Fruit fly (Drosophila melanogaster) whole organism, embryonic: ENCODE data around the gene Coa8.

Source experiments
- BEAF-32 ChIP-seq: fragments of 200-800 bp; sonication (Bioruptor generic); optimal IDR thresholded peaks from 3 replicates; lab custom pipeline; 2017; ENCODE audit warnings: missing biosample characterization, missing genetic modification characterization, mild to moderate bottlenecking, moderate library complexity, missing genetic modification reagents
- CG10462 ChIP-seq: fragments of 200-800 bp; sonication (Bioruptor generic); optimal IDR thresholded peaks from 2 replicates; lab custom pipeline; 2016; ENCODE audit warnings: missing biosample characterization, missing genetic modification characterization
- CG11085 ChIP-seq: fragments of 200-800 bp; sonication (Bioruptor generic); IDR thresholded peaks from 2 replicates; pipeline ENCODE4 v1.3.6; 2022; ENCODE audit warnings: missing biosample characterization, missing genetic modification characterization
- CG11093 ChIP-seq: fragments of 200-800 bp; sonication (Bioruptor generic); IDR thresholded peaks from 3 replicates; pipeline ENCODE4 v1.3.6; 2022; ENCODE audit warnings: missing biosample characterization, missing genetic modification characterization
- CG11695 ChIP-seq: fragments of 200-800 bp; sonication (Bioruptor generic); IDR thresholded peaks from 3 replicates; pipeline ENCODE4 v1.3.6; 2022; ENCODE audit warnings: missing biosample characterization, missing genetic modification characterization
- CG12769 ChIP-seq: fragments of 200-800 bp; sonication (Bioruptor generic); optimal IDR thresholded peaks from 2 replicates; lab custom pipeline; 2019; ENCODE audit warnings: missing biosample characterization, mild to moderate bottlenecking, missing genetic modification characterization, moderate library complexity
- CG13424 ChIP-seq: fragments of 200-800 bp; sonication (Bioruptor generic); optimal IDR thresholded peaks from 2 replicates; lab custom pipeline; 2019; ENCODE audit warnings: missing biosample characterization, mild to moderate bottlenecking, missing genetic modification characterization, moderate library complexity
- CG13624 ChIP-seq: fragments of 200-800 bp; sonication (Bioruptor generic); optimal IDR thresholded peaks from 2 replicates; lab custom pipeline; 2016; ENCODE audit warnings: missing biosample characterization, missing genetic modification characterization
- CG14441 ChIP-seq: fragments of 200-800 bp; sonication (Bioruptor generic); IDR thresholded peaks from 2 replicates; pipeline ENCODE4 v1.3.6; 2022; ENCODE audit warnings: missing biosample characterization, missing genetic modification characterization
- CG16815 ChIP-seq: fragments of 200-800 bp; sonication (Bioruptor generic); optimal IDR thresholded peaks from 3 replicates; lab custom pipeline; 2017; ENCODE audit warnings: missing biosample characterization, mild to moderate bottlenecking, missing genetic modification characterization
- CG2199 ChIP-seq: fragments of 200-800 bp; sonication (Bioruptor generic); IDR thresholded peaks from 3 replicates; pipeline ENCODE4 v1.3.6; 2022; ENCODE audit warnings: missing biosample characterization, missing genetic modification characterization
- CG2678 ChIP-seq: fragments of 200-800 bp; sonication (Bioruptor generic); optimal IDR thresholded peaks from 3 replicates; lab custom pipeline; 2019; ENCODE audit warnings: missing biosample characterization, mild to moderate bottlenecking, missing genetic modification characterization, moderate library complexity
- CG32532 ChIP-seq: fragments of 200-800 bp; sonication (Bioruptor generic); IDR thresholded peaks from 2 replicates; pipeline ENCODE4 v1.3.6; 2022; ENCODE audit warnings: missing biosample characterization, missing genetic modification characterization
- CG32772 ChIP-seq: fragments of 200-800 bp; sonication (Bioruptor generic); IDR thresholded peaks from 2 replicates; pipeline ENCODE4 v1.3.6; 2022; ENCODE audit warnings: missing biosample characterization, missing genetic modification characterization
- CG3281 ChIP-seq: fragments of 200-800 bp; sonication (Bioruptor generic); optimal IDR thresholded peaks from 3 replicates; lab custom pipeline; 2017; ENCODE audit warnings: missing biosample characterization, mild to moderate bottlenecking, missing genetic modification characterization
- CG5245 ChIP-seq: fragments of 200-800 bp; sonication (Bioruptor generic); optimal IDR thresholded peaks from 3 replicates; lab custom pipeline; 2016; ENCODE audit warnings: missing biosample characterization, missing genetic modification characterization
- CG7839 ChIP-seq: fragments of 200-800 bp; sonication (Bioruptor generic); optimal IDR thresholded peaks from 3 replicates; lab custom pipeline; 2018; ENCODE audit warnings: missing biosample characterization, mild to moderate bottlenecking, missing genetic modification characterization, moderate library complexity
- CG7963 ChIP-seq: fragments of 200-800 bp; sonication (Bioruptor generic); IDR thresholded peaks from 3 replicates; pipeline ENCODE4 v1.3.6; 2022; ENCODE audit warnings: missing biosample characterization, missing genetic modification characterization; ENCODE audit not compliant: partially characterized antibody
- CG8478 ChIP-seq: fragments of >200 bp; optimal IDR thresholded peaks from 2 replicates; lab custom pipeline; 2018
- CG9932 ChIP-seq: fragments of 200-800 bp; sonication (Bioruptor generic); IDR thresholded peaks from 2 replicates; pipeline ENCODE4 v1.3.6; 2022; ENCODE audit warnings: missing biosample characterization, missing genetic modification characterization
- Fer3 ChIP-seq: fragments of 200-800 bp; sonication (Bioruptor generic); optimal IDR thresholded peaks from 2 replicates; lab custom pipeline; 2018; ENCODE audit warnings: missing biosample characterization, mild to moderate bottlenecking, missing genetic modification characterization, moderate library complexity
- GATAe ChIP-seq: fragments of 200-800 bp; sonication (Bioruptor generic); conservative IDR thresholded peaks from 2 replicates; pipeline ENCODE4 v1.3.6; 2022; ENCODE audit warnings: missing biosample characterization, missing genetic modification characterization
- HmgZ ChIP-seq: fragments of 200-800 bp; sonication (Bioruptor generic); optimal IDR thresholded peaks from 2 replicates; lab custom pipeline; 2018; ENCODE audit warnings: missing biosample characterization, mild to moderate bottlenecking, missing genetic modification characterization
- Hr3 ChIP-seq: fragments of 200-800 bp; sonication (Bioruptor generic); optimal IDR thresholded peaks from 3 replicates; lab custom pipeline; 2016; ENCODE audit warnings: missing biosample characterization, missing genetic modification characterization
- Jarid2 ChIP-seq: fragments of 200-800 bp; sonication (Bioruptor generic); optimal IDR thresholded peaks from 3 replicates; lab custom pipeline; 2017; ENCODE audit warnings: mild to moderate bottlenecking, missing biosample characterization, missing genetic modification reagents, missing genetic modification characterization
- MTF-1 ChIP-seq: fragments of 200-800 bp; sonication (Bioruptor generic); optimal IDR thresholded peaks from 2 replicates; lab custom pipeline; 2018; ENCODE audit warnings: missing biosample characterization, mild to moderate bottlenecking, missing genetic modification characterization, borderline replicate concordance
- NK7.1 ChIP-seq: fragments of 200-800 bp; sonication (Bioruptor generic); optimal IDR thresholded peaks from 3 replicates; lab custom pipeline; 2016; ENCODE audit warnings: missing biosample characterization, missing genetic modification characterization
- Scr ChIP-seq: fragments of 200-800 bp; sonication (Bioruptor generic); IDR thresholded peaks from 2 replicates; pipeline ENCODE4 v1.3.6; 2022; ENCODE audit warnings: missing biosample characterization, missing genetic modification characterization; ENCODE audit not compliant: partially characterized antibody
- Xrp1 ChIP-seq: fragments of 200-800 bp; sonication (Bioruptor generic); IDR thresholded peaks from 2 replicates; pipeline ENCODE4 v1.3.6; 2022; ENCODE audit warnings: missing biosample characterization, missing genetic modification characterization
- bcd ChIP-seq: fragments of 200-800 bp; sonication (Bioruptor generic); optimal IDR thresholded peaks from 2 replicates; lab custom pipeline; 2017; ENCODE audit warnings: missing biosample characterization, mild to moderate bottlenecking, missing genetic modification characterization
- bowl ChIP-seq: fragments of 200-800 bp; sonication (Bioruptor generic); IDR thresholded peaks from 2 replicates; pipeline ENCODE4 v1.3.6; 2022; ENCODE audit warnings: missing biosample characterization, missing genetic modification characterization
- chif ChIP-seq, 2 experiments: fragments of 200-800 bp; sonication (Bioruptor generic); optimal IDR thresholded peaks; 3 replicates each; lab custom pipeline; 2016; ENCODE audit warnings: missing biosample characterization in 2 of 2, missing genetic modification characterization in 2 of 2
- chinmo ChIP-seq: fragments of 200-800 bp; sonication (Bioruptor generic); IDR thresholded peaks from 4 replicates; pipeline ENCODE4 v1.3.6; 2022; ENCODE audit warnings: missing biosample characterization, missing genetic modification characterization; ENCODE audit not compliant: partially characterized antibody
- dysf ChIP-seq: fragments of 200-800 bp; sonication (Bioruptor generic); IDR thresholded peaks from 3 replicates; pipeline ENCODE4 v1.3.6; 2022; ENCODE audit warnings: missing biosample characterization, missing genetic modification characterization
- en ChIP-seq: fragments of 200-800 bp; sonication (Bioruptor generic); optimal IDR thresholded peaks from 2 replicates; lab custom pipeline; 2016; ENCODE audit warnings: missing biosample characterization, missing genetic modification characterization
- gcm ChIP-seq: fragments of 200-800 bp; sonication (Bioruptor generic); optimal IDR thresholded peaks from 2 replicates; lab custom pipeline; 2019; ENCODE audit warnings: missing biosample characterization, mild to moderate bottlenecking, missing genetic modification characterization, moderate library complexity
- gsb ChIP-seq: fragments of 200-800 bp; sonication (Bioruptor generic); IDR thresholded peaks from 2 replicates; pipeline ENCODE4 v1.3.6; 2022; ENCODE audit warnings: missing biosample characterization, missing genetic modification characterization
- ken ChIP-seq: fragments of 200-800 bp; sonication (Bioruptor generic); IDR thresholded peaks from 3 replicates; pipeline ENCODE4 v1.3.6; 2022; ENCODE audit warnings: missing biosample characterization, missing genetic modification characterization
- lmd ChIP-seq: fragments of 200-800 bp; sonication (Bioruptor generic); IDR thresholded peaks from 2 replicates; pipeline ENCODE4 v1.3.6; 2022; ENCODE audit warnings: missing biosample characterization, missing genetic modification characterization
- lov ChIP-seq, 2 experiments: fragments of 200-800 bp in 1 of 2; fragments of >200 bp in 1 of 2; sonication (Bioruptor generic) in 1 of 2; IDR thresholded peaks in 1 of 2; optimal IDR thresholded peaks in 1 of 2; 2 replicates in 1 of 2; 3 replicates in 1 of 2; pipeline versions ENCODE4 v1.3.6 to Lab custom; 2017 to 2022; ENCODE audit warnings: missing biosample characterization in 1 of 2, missing genetic modification characterization in 1 of 2
- maf-S ChIP-seq: fragments of 200-800 bp; sonication (Bioruptor generic); optimal IDR thresholded peaks from 2 replicates; lab custom pipeline; 2016; ENCODE audit warnings: missing biosample characterization, missing genetic modification characterization
- p53 ChIP-seq: fragments of 200-800 bp; sonication (Bioruptor generic); optimal IDR thresholded peaks from 2 replicates; lab custom pipeline; 2016; ENCODE audit warnings: missing biosample characterization, missing genetic modification characterization
- pan ChIP-seq, 4 experiments: fragments of >200 bp in 3 of 4; fragments of 200-800 bp in 1 of 4; sonication (Bioruptor generic) in 1 of 4; optimal IDR thresholded peaks in 3 of 4; IDR thresholded peaks in 1 of 4; 2 replicates each; pipeline versions ENCODE4 v1.3.6 to Lab custom; 2017 to 2022; ENCODE audit warnings: missing biosample characterization in 2 of 4, missing genetic modification characterization in 2 of 4, mixed read lengths in 1 of 4
- stwl ChIP-seq: fragments of 200-800 bp; sonication (Bioruptor generic); optimal IDR thresholded peaks from 3 replicates; lab custom pipeline; 2018; ENCODE audit warnings: missing biosample characterization, mild to moderate bottlenecking, missing genetic modification characterization, moderate library complexity
- tio ChIP-seq: fragments of 200-800 bp; sonication (Bioruptor generic); optimal IDR thresholded peaks from 2 replicates; lab custom pipeline; 2017; ENCODE audit warnings: missing biosample characterization, missing genetic modification characterization, inconsistent platforms
- trem ChIP-seq: fragments of 200-800 bp; optimal IDR thresholded peaks from 3 replicates; lab custom pipeline; 2019; ENCODE audit warnings: missing biosample characterization, mild to moderate bottlenecking, missing genetic modification characterization, moderate library complexity
- vvl ChIP-seq: fragments of 200-800 bp; sonication (Bioruptor generic); IDR thresholded peaks from 2 replicates; pipeline ENCODE4 v1.3.6; 2022; ENCODE audit warnings: missing biosample characterization, missing genetic modification characterization
- wek ChIP-seq: fragments of 200-800 bp; sonication (Bioruptor generic); optimal IDR thresholded peaks from 3 replicates; lab custom pipeline; 2018; ENCODE audit warnings: missing biosample characterization, mild to moderate bottlenecking, missing genetic modification characterization, moderate library complexity
- zen2 ChIP-seq: fragments of 200-800 bp; sonication (Bioruptor generic); IDR thresholded peaks from 3 replicates; pipeline ENCODE4 v1.3.6; 2022; ENCODE audit warnings: missing biosample characterization, missing genetic modification characterization; ENCODE audit not compliant: partially characterized antibody

Gene Coa8

DNA sequence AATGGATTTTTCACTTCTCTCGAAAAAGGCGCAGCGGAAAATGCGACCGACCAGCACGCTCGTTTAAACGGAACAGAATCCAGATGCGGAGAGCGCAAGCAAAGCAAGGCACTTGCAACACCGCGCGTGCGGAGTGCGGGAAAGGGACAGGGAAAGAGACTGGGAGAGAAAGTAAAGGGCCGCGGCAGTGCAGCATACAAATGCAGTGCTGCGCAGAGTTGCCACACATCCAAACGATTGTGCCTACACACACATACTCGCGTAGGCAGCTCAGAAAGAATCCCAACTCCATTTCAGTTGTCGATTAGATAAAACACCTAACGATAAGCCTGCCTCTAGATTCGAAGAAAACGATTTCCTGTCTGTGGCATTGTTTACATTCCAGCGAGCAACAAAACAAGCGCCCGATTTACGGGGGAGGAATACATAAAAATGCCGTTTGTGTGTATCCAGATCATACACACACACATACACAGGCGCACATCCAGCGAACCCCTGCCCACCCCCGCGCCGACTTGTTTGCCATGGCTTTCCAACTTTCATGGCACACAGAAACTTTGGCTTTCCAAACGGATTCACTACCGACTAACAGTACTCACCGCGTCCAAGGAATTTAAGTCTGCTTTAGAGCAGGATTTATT is 19.5 kb downstream of the Coa8 start (continued):
- TF ChIP-seq CG5245 (GFP tag; lab: Kevin White, UChicago) (no peak), CG13624 (GFP tag; lab: Kevin White, UChicago) (no peak), CG8478 (lab: Kevin White, UChicago) (peak; percentile 80), GATAe (no peak), CG32772 (GFP tag; lab: Robert Waterston, UW) (no peak), MTF-1 (GFP tag; lab: Kevin White, UChicago) (no peak), CG7839 (tag; lab: Kevin White, UChicago) (no peak), wek (GFP tag; lab: Kevin White, UChicago) (no peak), CG16815 (no peak), CG13424 (tag; lab: Kevin White, UChicago) (no peak), lov (optimal IDR thresholded peaks at IDR 0.05; lab: Kevin White, UChicago) (no peak), lov (GFP tag; IDR thresholded peaks at IDR 0.05; lab: Robert Waterston, UW) (no peak), gcm (no peak), CG11695 (GFP tag; lab: Robert Waterston, UW) (no peak), chif (GFP tag; optimal IDR thresholded peaks at IDR 0.05; lab: Kevin White, UChicago) (no peak), bowl (GFP tag; lab: Robert Waterston, UW) (no peak), Fer3 (tag; lab: Kevin White, UChicago) (no peak), p53 (GFP tag; lab: Kevin White, UChicago) (no peak), zen2 (GFP tag; lab: Robert Waterston, UW) (no peak), lmd (GFP tag; lab: Robert Waterston, UW) (no peak), CG2199 (GFP tag; lab: Robert Waterston, UW) (no peak), pan (optimal IDR thresholded peaks at IDR 0.05; lab: Kevin White, UChicago) (no peak), pan (GFP tag; optimal IDR thresholded peaks at IDR 0.05 in 1 of 2, IDR thresholded peaks at IDR 0.05 in 1 of 2) (no peak), trem (peak; percentile 13), CG12769 (tag; lab: Kevin White, UChicago) (peak; percentile 81), NK7.1 (GFP tag; lab: Kevin White, UChicago) (no peak), vvl (GFP tag; lab: Robert Waterston, UW) (peak; percentile 17; the same call in 1 of the 2 replicates), gsb (no peak), CG14441 (GFP tag; lab: Robert Waterston, UW) (no peak), BEAF-32 (GFP tag; lab: Kevin White, UChicago) (no peak), HmgZ (tag; lab: Kevin White, UChicago) (peak; percentile 19), CG32532 (GFP tag; lab: Robert Waterston, UW) (no peak), CG3281 (GFP tag; lab: Kevin White, UChicago) (peak; percentile 15), Scr (GFP tag; lab: Robert Waterston, UW) (0 out of 2 replicates have a peak, but pooled peaks have one; percentile 21), stwl (tag; lab: Kevin White, UChicago) (peak; percentile 10), CG10462 (GFP tag; lab: Kevin White, UChicago) (no peak), dysf (GFP tag; lab: Robert Waterston, UW) (no peak), maf-S (GFP tag; lab: Kevin White, UChicago) (no peak), Jarid2 (no peak), ken (GFP tag; lab: Robert Waterston, UW) (no peak), CG2678 (tag; lab: Kevin White, UChicago) (no peak), CG7963 (no peak), Xrp1 (GFP tag; lab: Robert Waterston, UW) (no peak), bcd (no peak), en (GFP tag; lab: Kevin White, UChicago) (no peak), CG9932 (no peak), tio (GFP tag; lab: Kevin White, UChicago) (no peak), Hr3 (GFP tag; lab: Kevin White, UChicago) (no peak), chinmo (0 out of 4 replicates have a peak, but pooled peaks have one; percentile 60), CG11093 (GFP tag; lab: Robert Waterston, UW) (no peak), CG11085 (no peak)
